Worm (Caenorhabditis elegans): ENCODE data around the gene unc-64.

DNA sequence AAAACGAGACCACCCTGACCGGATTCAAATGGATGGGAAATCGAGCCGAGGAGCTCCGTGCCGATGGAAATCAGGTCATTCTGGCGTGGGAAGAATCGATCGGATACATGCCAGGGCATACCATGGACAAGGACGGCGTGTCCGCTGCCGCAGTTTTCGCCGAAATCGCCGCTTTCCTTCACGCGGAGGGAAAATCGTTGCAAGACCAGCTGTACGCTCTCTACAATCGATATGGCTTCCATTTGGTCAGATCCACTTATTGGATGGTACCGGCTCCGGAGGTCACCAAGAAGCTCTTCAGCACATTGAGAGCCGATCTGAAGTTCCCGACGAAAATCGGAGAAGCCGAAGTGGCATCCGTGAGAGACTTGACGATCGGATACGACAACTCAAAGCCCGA lies 24.9 kb downstream of the unc-64 start:
- no peak for TF ChIP-seq ama-1 (optimal IDR thresholded peaks at IDR 0.05)
- no peak for TF ChIP-seq ZK546.5 (tag; optimal IDR thresholded peaks at IDR 0.05)
- TF ChIP-seq nhr-25 (tag; optimal IDR thresholded peaks at IDR 0.05): no peak
- TF ChIP-seq pha-4 (tag; optimal IDR thresholded peaks at IDR 0.05): no peak
- no peak for TF ChIP-seq nhr-12 (tag; optimal IDR thresholded peaks at IDR 0.05)
- TF ChIP-seq ztf-11 (tag; optimal IDR thresholded peaks at IDR 0.05): no peak
- TF ChIP-seq elt-3 (tag; optimal IDR thresholded peaks at IDR 0.05): no peak
- TF ChIP-seq ceh-28 (tag; optimal IDR thresholded peaks at IDR 0.05): no peak
- no peak for TF ChIP-seq ceh-16 (tag; optimal IDR thresholded peaks at IDR 0.05)
- TF ChIP-seq hmg-11 (tag; optimal IDR thresholded peaks at IDR 0.05): no peak
- no peak for TF ChIP-seq unc-39 (tag; optimal IDR thresholded peaks at IDR 0.05)
- TF ChIP-seq ztf-4 (tag; optimal IDR thresholded peaks at IDR 0.05): no peak

All from whole organism, L3 larva.